Worm (Caenorhabditis elegans) whole organism, young adult: ENCODE data around the gene pigk-1.

Experiments
- B0019.2 ChIP-seq: fragments of 200-800 bp; sonication (Bioruptor generic); conservative IDR thresholded peaks from 2 replicates; pipeline ENCODE4 v1.3.6; 2022; ENCODE audit warnings: missing genetic modification reagents, missing genetic modification characterization, missing compliant biosample characterization
- B0261.1 ChIP-seq: sonication (generic microtip); optimal IDR thresholded peaks from 2 replicates; lab custom pipeline; 2016; ENCODE audit warnings: mild to moderate bottlenecking, missing genetic modification characterization, moderate library complexity, missing compliant biosample characterization
- B0336.3 ChIP-seq: fragments of 200-800 bp; sonication (Bioruptor generic); IDR thresholded peaks from 2 replicates; pipeline ENCODE4 v1.3.6; 2022; ENCODE audit warnings: missing genetic modification characterization, missing compliant biosample characterization
- C06A6.2 ChIP-seq: fragments of 200-800 bp; sonication (Bioruptor generic); conservative IDR thresholded peaks from 2 replicates; pipeline ENCODE4 v1.3.6; 2022; ENCODE audit warnings: missing genetic modification characterization, missing compliant biosample characterization
- F10E7.11 ChIP-seq: sonication (generic microtip); optimal IDR thresholded peaks from 2 replicates; lab custom pipeline; 2017; ENCODE audit warnings: mild to moderate bottlenecking, missing genetic modification characterization, moderate library complexity, missing compliant biosample characterization
- F33H1.4 ChIP-seq: fragments of 200-800 bp; sonication (Bioruptor generic); IDR thresholded peaks from 2 replicates; pipeline ENCODE4 v1.3.6; 2022; ENCODE audit warnings: missing genetic modification reagents, missing genetic modification characterization, missing compliant biosample characterization
- F39B2.1 ChIP-seq: fragments of 200-800 bp; sonication (Bioruptor generic); IDR thresholded peaks from 2 replicates; pipeline ENCODE4 v1.3.6; 2022; ENCODE audit warnings: missing genetic modification reagents, missing genetic modification characterization, missing compliant biosample characterization
- F49E8.2 ChIP-seq: sonication (generic microtip); optimal IDR thresholded peaks from 3 replicates; lab custom pipeline; 2017; ENCODE audit warnings: missing genetic modification characterization, mild to moderate bottlenecking, missing compliant biosample characterization, antibody characterized with exemption, moderate library complexity; ENCODE audit not compliant: insufficient read depth
- F52B5.7 ChIP-seq: sonication (generic microtip); optimal IDR thresholded peaks from 2 replicates; lab custom pipeline; 2016; ENCODE audit warnings: mild to moderate bottlenecking, missing genetic modification characterization, missing compliant biosample characterization
- F55B11.4 ChIP-seq: sonication (generic microtip); optimal IDR thresholded peaks from 2 replicates; lab custom pipeline; 2016; ENCODE audit warnings: missing compliant biosample characterization, missing genetic modification characterization, borderline replicate concordance; ENCODE audit not compliant: insufficient read depth
- F57C9.4 ChIP-seq: sonication (generic microtip); optimal IDR thresholded peaks from 2 replicates; lab custom pipeline; 2017; ENCODE audit warnings: mild to moderate bottlenecking, missing genetic modification characterization, missing compliant biosample characterization
- K11D2.4 ChIP-seq: fragments of 200-800 bp; sonication (Bioruptor generic); IDR thresholded peaks from 2 replicates; pipeline ENCODE4 v1.3.6; 2022; ENCODE audit warnings: missing genetic modification reagents, missing genetic modification characterization, missing compliant biosample characterization
- T26A5.8 ChIP-seq: sonication (generic microtip); optimal IDR thresholded peaks from 2 replicates; lab custom pipeline; 2016; ENCODE audit warnings: missing genetic modification characterization, missing compliant biosample characterization
- Y53G8AR.9 ChIP-seq: fragments of 200-800 bp; sonication (Bioruptor generic); conservative IDR thresholded peaks from 2 replicates; pipeline ENCODE4 v1.3.6; 2022; ENCODE audit warnings: missing genetic modification reagents, missing genetic modification characterization, missing compliant biosample characterization
- Y56A3A.18 ChIP-seq: fragments of 200-800 bp; sonication (Bioruptor generic); IDR thresholded peaks from 2 replicates; pipeline ENCODE4 v1.3.6; 2022; ENCODE audit warnings: missing genetic modification reagents, missing genetic modification characterization, missing compliant biosample characterization
- Y79H2A.3 ChIP-seq: fragments of 200-800 bp; sonication (Bioruptor generic); conservative IDR thresholded peaks from 2 replicates; pipeline ENCODE4 v1.3.6; 2022; ENCODE audit warnings: missing genetic modification reagents, missing genetic modification characterization, missing compliant biosample characterization
- attf-3 ChIP-seq: fragments of 200-800 bp; sonication (Bioruptor generic); conservative IDR thresholded peaks from 2 replicates; pipeline ENCODE4 v1.3.6; 2022; ENCODE audit warnings: missing genetic modification reagents, missing genetic modification characterization, missing compliant biosample characterization
- bed-2 ChIP-seq: fragments of 200-800 bp; sonication (Bioruptor generic); IDR thresholded peaks from 2 replicates; pipeline ENCODE4 v1.3.6; 2022; ENCODE audit warnings: missing genetic modification reagents, missing genetic modification characterization, missing compliant biosample characterization
- ccch-3 ChIP-seq: fragments of 200-800 bp; sonication (Bioruptor generic); optimal IDR thresholded peaks from 2 replicates; lab custom pipeline; 2018; ENCODE audit warnings: mild to moderate bottlenecking, missing genetic modification characterization, missing compliant biosample characterization
- ceh-79 ChIP-seq: sonication (generic microtip); optimal IDR thresholded peaks from 2 replicates; lab custom pipeline; 2017; ENCODE audit warnings: mild to moderate bottlenecking, missing genetic modification characterization, missing compliant biosample characterization
- egl-18 ChIP-seq: fragments of 200-800 bp; sonication (Bioruptor generic); IDR thresholded peaks from 2 replicates; pipeline ENCODE4 v1.3.6; 2022; ENCODE audit warnings: missing genetic modification reagents, missing genetic modification characterization, missing compliant biosample characterization
- egrh-3 ChIP-seq: fragments of 200-800 bp; sonication (Bioruptor generic); IDR thresholded peaks from 2 replicates; pipeline ENCODE4 v1.3.6; 2022; ENCODE audit warnings: missing genetic modification reagents, missing genetic modification characterization, missing compliant biosample characterization
- ets-4 ChIP-seq: fragments of 200-800 bp; sonication (Bioruptor generic); optimal IDR thresholded peaks from 2 replicates; lab custom pipeline; 2018; ENCODE audit warnings: mild to moderate bottlenecking, missing genetic modification characterization, missing compliant biosample characterization
- hlh-26 ChIP-seq: fragments of 200-800 bp; sonication (Bioruptor generic); conservative IDR thresholded peaks from 2 replicates; pipeline ENCODE4 v1.3.6; 2022; ENCODE audit warnings: missing genetic modification reagents, missing genetic modification characterization, missing compliant biosample characterization
- lin-26 ChIP-seq: fragments of 200-800 bp; sonication (Bioruptor generic); IDR thresholded peaks from 2 replicates; pipeline ENCODE4 v1.3.6; 2022; ENCODE audit warnings: missing genetic modification reagents, missing genetic modification characterization, missing compliant biosample characterization
- lir-1 ChIP-seq: fragments of 200-800 bp; sonication (Bioruptor generic); conservative IDR thresholded peaks from 2 replicates; pipeline ENCODE4 v1.3.6; 2022; ENCODE audit warnings: missing genetic modification reagents, missing genetic modification characterization, missing compliant biosample characterization
- madf-10 ChIP-seq: sonication (generic microtip); optimal IDR thresholded peaks from 2 replicates; lab custom pipeline; 2016; ENCODE audit warnings: mild to moderate bottlenecking, missing genetic modification characterization, missing compliant biosample characterization
- madf-3 ChIP-seq: fragments of 200-800 bp; sonication (Bioruptor generic); IDR thresholded peaks from 2 replicates; pipeline ENCODE4 v1.3.6; 2022; ENCODE audit warnings: missing genetic modification reagents, missing genetic modification characterization, missing compliant biosample characterization
- madf-6 ChIP-seq: fragments of 200-800 bp; sonication (Bioruptor generic); IDR thresholded peaks from 2 replicates; pipeline ENCODE4 v1.3.6; 2022; ENCODE audit warnings: missing genetic modification reagents, missing genetic modification characterization, missing compliant biosample characterization
- mel-28 ChIP-seq: sonication (generic microtip); optimal IDR thresholded peaks from 2 replicates; lab custom pipeline; 2016; ENCODE audit warnings: borderline replicate concordance, mild to moderate bottlenecking, missing genetic modification characterization, missing compliant biosample characterization
- nfya-1 ChIP-seq: sonication (generic microtip); optimal IDR thresholded peaks from 2 replicates; lab custom pipeline; 2017; ENCODE audit warnings: antibody characterized with exemption, missing compliant biosample characterization, missing genetic modification characterization, borderline replicate concordance; ENCODE audit not compliant: insufficient read depth
- nfyb-1 ChIP-seq: fragments of 200-800 bp; sonication (Bioruptor generic); IDR thresholded peaks from 2 replicates; pipeline ENCODE4 v1.3.6; 2022; ENCODE audit warnings: missing genetic modification reagents, missing genetic modification characterization, missing compliant biosample characterization
- nhr-120 ChIP-seq: fragments of 200-800 bp; sonication (Bioruptor generic); IDR thresholded peaks from 2 replicates; pipeline ENCODE4 v1.3.6; 2022; ENCODE audit warnings: missing genetic modification characterization, missing compliant biosample characterization
- nhr-179 ChIP-seq: sonication (generic microtip); optimal IDR thresholded peaks from 2 replicates; lab custom pipeline; 2016; ENCODE audit warnings: mild to moderate bottlenecking, missing genetic modification characterization, missing compliant biosample characterization
- nhr-27 ChIP-seq: fragments of 200-800 bp; sonication (Bioruptor generic); optimal IDR thresholded peaks from 2 replicates; lab custom pipeline; 2018; ENCODE audit warnings: mild to moderate bottlenecking, missing genetic modification characterization, moderate library complexity, missing compliant biosample characterization
- nhr-90 ChIP-seq: sonication (generic microtip); optimal IDR thresholded peaks from 2 replicates; lab custom pipeline; 2016; ENCODE audit warnings: missing genotype, mild to moderate bottlenecking, missing genetic modification characterization, missing compliant biosample characterization
- sdz-38 ChIP-seq: sonication (generic microtip); optimal IDR thresholded peaks from 2 replicates; lab custom pipeline; 2016; ENCODE audit warnings: missing genotype, missing genetic modification characterization, missing compliant biosample characterization
- sea-2 ChIP-seq: fragments of 200-800 bp; sonication (Bioruptor generic); IDR thresholded peaks from 2 replicates; pipeline ENCODE4 v1.3.6; 2022; ENCODE audit warnings: missing genetic modification characterization, missing compliant biosample characterization
- snpc-1.1 ChIP-seq: sonication (generic microtip); optimal IDR thresholded peaks from 2 replicates; lab custom pipeline; 2017; ENCODE audit warnings: missing genetic modification characterization, mild to moderate bottlenecking, missing compliant biosample characterization, antibody characterized with exemption, moderate library complexity, missing genotype, missing genetic modification reagents; ENCODE audit not compliant: insufficient read depth
- snpc-1.3 ChIP-seq: sonication (generic microtip); optimal IDR thresholded peaks from 2 replicates; lab custom pipeline; 2017; ENCODE audit warnings: missing genetic modification characterization, mild to moderate bottlenecking, missing compliant biosample characterization, antibody characterized with exemption, moderate library complexity, missing genotype, missing genetic modification reagents; ENCODE audit not compliant: insufficient read depth
- sptf-2 ChIP-seq: fragments of 200-800 bp; sonication (Bioruptor generic); optimal IDR thresholded peaks from 2 replicates; lab custom pipeline; 2018; ENCODE audit warnings: mild to moderate bottlenecking, missing genetic modification characterization, missing compliant biosample characterization
- xnd-1 ChIP-seq: sonication (generic microtip); optimal IDR thresholded peaks from 2 replicates; lab custom pipeline; 2016; ENCODE audit warnings: missing genotype, missing genetic modification reagents, missing genetic modification characterization, missing compliant biosample characterization
- zfh-2 ChIP-seq: fragments of 200-800 bp; sonication (Bioruptor generic); conservative IDR thresholded peaks from 2 replicates; pipeline ENCODE4 v1.3.6; 2022; ENCODE audit warnings: missing genetic modification reagents, missing genetic modification characterization, missing compliant biosample characterization
- ztf-18 ChIP-seq: sonication (generic microtip); optimal IDR thresholded peaks from 2 replicates; lab custom pipeline; 2016; ENCODE audit warnings: missing genotype, mild to moderate bottlenecking, missing genetic modification characterization, missing compliant biosample characterization
- ztf-25 ChIP-seq: fragments of 200-800 bp; sonication (Bioruptor generic); IDR thresholded peaks from 2 replicates; pipeline ENCODE4 v1.3.6; 2022; ENCODE audit warnings: missing genetic modification reagents, missing genetic modification characterization, missing compliant biosample characterization
- ztf-26 ChIP-seq: sonication (generic microtip); optimal IDR thresholded peaks from 2 replicates; lab custom pipeline; 2017; ENCODE audit warnings: missing genetic modification characterization, missing compliant biosample characterization
- ztf-28 ChIP-seq: fragments of 200-800 bp; sonication (Bioruptor generic); IDR thresholded peaks from 2 replicates; pipeline ENCODE4 v1.3.6; 2022; ENCODE audit warnings: missing genetic modification reagents, missing genetic modification characterization, missing compliant biosample characterization
- ztf-3 ChIP-seq: fragments of 200-800 bp; sonication (Bioruptor generic); optimal IDR thresholded peaks from 2 replicates; lab custom pipeline; 2018; ENCODE audit warnings: mild to moderate bottlenecking, missing genetic modification characterization, missing compliant biosample characterization

Gene pigk-1

ce11 chrIV:11146962-11147470 is 37.2 kb upstream of the pigk-1 start, which contains the start of gene pigq-1 (continued):
- no peak for TF ChIP-seq K11D2.4
- TF ChIP-seq F10E7.11 (tag; lab: Kevin White, UChicago) = peak; percentile 37
- TF ChIP-seq F39B2.1 (GFP tag; lab: Robert Waterston, UW) = peak; percentile 47; the same call in 1 of the 2 replicates
- TF ChIP-seq nhr-27 (tag; lab: Kevin White, UChicago) = peak; percentile 30
- TF ChIP-seq ztf-18 = no peak
- no peak for TF ChIP-seq B0019.2 (GFP tag; lab: Robert Waterston, UW)
- peak; percentile 33 for TF ChIP-seq madf-10 (tag; lab: Kevin White, UChicago)
- TF ChIP-seq snpc-1.3 (tag; lab: Kevin White, UChicago) = peak; percentile 72
- peak; percentile 84 for TF ChIP-seq Y53G8AR.9 (GFP tag; lab: Robert Waterston, UW)
- TF ChIP-seq sptf-2 (GFP tag; lab: Kevin White, UChicago) = no peak
- TF ChIP-seq ets-4 (GFP tag; lab: Kevin White, UChicago) = no peak
- no peak for TF ChIP-seq C06A6.2
- no peak for TF ChIP-seq mel-28 (tag; lab: Kevin White, UChicago)
- TF ChIP-seq attf-3 (GFP tag; lab: Robert Waterston, UW) = no peak
- TF ChIP-seq ztf-28 (GFP tag; lab: Robert Waterston, UW) = no peak
- TF ChIP-seq lin-26 (GFP tag; lab: Robert Waterston, UW) = peak; percentile 63
- no peak for TF ChIP-seq zfh-2 (GFP tag; lab: Robert Waterston, UW)
- peak; percentile 28 for TF ChIP-seq xnd-1
- TF ChIP-seq ceh-79 = no peak
- peak; percentile 80 for TF ChIP-seq F57C9.4 (tag; lab: Kevin White, UChicago)
- TF ChIP-seq ztf-26 = peak; percentile 39
- no peak for TF ChIP-seq bed-2
- TF ChIP-seq B0336.3 (GFP tag; lab: Robert Waterston, UW) = peak; percentile 81; the same call in 1 of the 2 replicates
- TF ChIP-seq F33H1.4 = no peak
- TF ChIP-seq sea-2 (GFP tag; lab: Robert Waterston, UW) = no peak
- no peak for TF ChIP-seq nfya-1
- no peak for TF ChIP-seq hlh-26 (GFP tag; lab: Robert Waterston, UW)
- peak; percentile 43 for TF ChIP-seq ztf-3
- no peak for TF ChIP-seq ztf-25 (GFP tag; lab: Robert Waterston, UW)
- no peak for TF ChIP-seq egrh-3 (GFP tag; lab: Robert Waterston, UW)
- peak; percentile 51 for TF ChIP-seq snpc-1.1 (tag; lab: Kevin White, UChicago)
- no peak for TF ChIP-seq nhr-90 (tag; lab: Kevin White, UChicago)
- no peak for TF ChIP-seq nhr-179
- no peak for TF ChIP-seq lir-1 (GFP tag; lab: Robert Waterston, UW)
- TF ChIP-seq Y79H2A.3 (GFP tag; lab: Robert Waterston, UW) = no peak
- TF ChIP-seq Y56A3A.18 (GFP tag; lab: Robert Waterston, UW) = peak; percentile 71; the same call in 1 of the 2 replicates
- TF ChIP-seq nfyb-1 (GFP tag; lab: Robert Waterston, UW) = peak; percentile 71; the same call in 1 of the 2 replicates
- no peak for TF ChIP-seq F52B5.7 (tag; lab: Kevin White, UChicago)
- TF ChIP-seq T26A5.8 = peak; percentile 21
- no peak for TF ChIP-seq B0261.1 (tag; lab: Kevin White, UChicago)
- TF ChIP-seq F55B11.4 (tag; lab: Kevin White, UChicago) = no peak
- TF ChIP-seq madf-3 = no peak
- no peak for TF ChIP-seq nhr-120 (GFP tag; lab: Robert Waterston, UW)
- peak; percentile 86 for TF ChIP-seq F49E8.2
- TF ChIP-seq sdz-38 (tag; lab: Kevin White, UChicago) = no peak
- peak; percentile 66 for TF ChIP-seq madf-6
- TF ChIP-seq egl-18 (GFP tag; lab: Robert Waterston, UW) = no peak
- TF ChIP-seq ccch-3 (GFP tag; lab: Kevin White, UChicago) = no peak
